Fruit fly (Drosophila melanogaster): ENCODE data around the gene CG8003.

The CG8003 gene

dm6 chr3L:10656451-10657198 lies 4.7 kb upstream of the CG8003 start (continued):
- TF ChIP-seq Hmr (GFP tag; optimal IDR thresholded peaks at IDR 0.05): peak; percentile 79
- TF ChIP-seq tio (GFP tag; optimal IDR thresholded peaks at IDR 0.05): peak; percentile 55
- TF ChIP-seq CG11247 (GFP tag; IDR thresholded peaks at IDR 0.05): no peak
- TF ChIP-seq unc-4 (GFP tag; IDR thresholded peaks at IDR 0.05; ENCODE audit: partially characterized antibody): no peak
- peak; percentile 60 for TF ChIP-seq CG2116 (GFP tag; optimal IDR thresholded peaks at IDR 0.05)
- TF ChIP-seq nerfin-2 (GFP tag; IDR thresholded peaks at IDR 0.05; ENCODE audit: partially characterized antibody): no peak
- no peak for TF ChIP-seq wdn (GFP tag; IDR thresholded peaks at IDR 0.05)
- TF ChIP-seq CrebB (tag; optimal IDR thresholded peaks at IDR 0.05): peak; percentile 85
- TF ChIP-seq Rfx (GFP tag; IDR thresholded peaks at IDR 0.05): peak; percentile 19; the same call in 1 of the 2 replicates
- no peak for TF ChIP-seq sna (GFP tag; IDR thresholded peaks at IDR 0.05; ENCODE audit: partially characterized antibody)
- peak; percentile 26 for TF ChIP-seq CG7786 (GFP tag; optimal IDR thresholded peaks at IDR 0.05)
- TF ChIP-seq CG6272 (GFP tag; IDR thresholded peaks at IDR 0.05): no peak
- peak; percentile 22 for TF ChIP-seq exex (tag; optimal IDR thresholded peaks at IDR 0.05)
- peak; percentile 67 for TF ChIP-seq CG1529 (GFP tag; optimal IDR thresholded peaks at IDR 0.05)
- peak; percentile 21 for TF ChIP-seq YL-1 (GFP tag; optimal IDR thresholded peaks at IDR 0.05)
- peak; percentile 21 for TF ChIP-seq chn (GFP tag; optimal IDR thresholded peaks at IDR 0.05)
- TF ChIP-seq CG6791 (GFP tag; IDR thresholded peaks at IDR 0.05; ENCODE audit: partially characterized antibody): no peak
- TF ChIP-seq tx (GFP tag; optimal IDR thresholded peaks at IDR 0.05): peak; percentile 23
- no peak for TF ChIP-seq gt (GFP tag; IDR thresholded peaks at IDR 0.05)
- TF ChIP-seq CG15011 (GFP tag; optimal IDR thresholded peaks at IDR 0.05): peak; percentile 75
- no peak for TF ChIP-seq Taf1 (GFP tag; IDR thresholded peaks at IDR 0.05)
- peak; percentile 11 for TF ChIP-seq repo (GFP tag; optimal IDR thresholded peaks at IDR 0.05)
- TF ChIP-seq Bdp1 (GFP tag; optimal IDR thresholded peaks at IDR 0.05): peak; percentile 51
- TF ChIP-seq Dip2 (GFP tag; IDR thresholded peaks at IDR 0.05): no peak
- TF ChIP-seq kni (GFP tag; optimal IDR thresholded peaks at IDR 0.05): no peak
- TF ChIP-seq vnd (GFP tag; IDR thresholded peaks at IDR 0.05; ENCODE audit: partially characterized antibody): no peak
- TF ChIP-seq dmrt99B (tag; optimal IDR thresholded peaks at IDR 0.05): peak; percentile 63
- no peak for TF ChIP-seq tll (GFP tag; optimal IDR thresholded peaks at IDR 0.05)
- TF ChIP-seq CG4424 (GFP tag; optimal IDR thresholded peaks at IDR 0.05): peak; percentile 60
- peak; percentile 23 for TF ChIP-seq tap (tag; optimal IDR thresholded peaks at IDR 0.05)
- TF ChIP-seq Doc3 (GFP tag; IDR thresholded peaks at IDR 0.05; ENCODE audit: partially characterized antibody): no peak
- no peak for TF ChIP-seq knrl (GFP tag; IDR thresholded peaks at IDR 0.05; ENCODE audit: partially characterized antibody)
- TF ChIP-seq NK7.1 (GFP tag; optimal IDR thresholded peaks at IDR 0.05): peak; percentile 70
- TF ChIP-seq tna (GFP tag; IDR thresholded peaks at IDR 0.05; ENCODE audit: partially characterized antibody): no peak
- TF ChIP-seq CG7839 (tag; optimal IDR thresholded peaks at IDR 0.05): peak; percentile 11
- TF ChIP-seq fru (optimal IDR thresholded peaks at IDR 0.05): no peak
- TF ChIP-seq Poxn (GFP tag; IDR thresholded peaks at IDR 0.05): no peak
- peak; percentile 40 for TF ChIP-seq CG7271 (tag; optimal IDR thresholded peaks at IDR 0.05)
- peak; percentile 35 for TF ChIP-seq D19B (GFP tag; optimal IDR thresholded peaks at IDR 0.05)
- peak; percentile 70 for TF ChIP-seq Mes4 (GFP tag; optimal IDR thresholded peaks at IDR 0.05)
- peak; percentile 44 for TF ChIP-seq Oli (tag; optimal IDR thresholded peaks at IDR 0.05)
- TF ChIP-seq B-H1 (GFP tag; IDR thresholded peaks at IDR 0.05): peak; percentile 37; the same call in 1 of the 3 replicates
- TF ChIP-seq eve (GFP tag; optimal IDR thresholded peaks at IDR 0.05): no peak
- peak; percentile 42 for TF ChIP-seq dmrt11E (tag; optimal IDR thresholded peaks at IDR 0.05)
- TF ChIP-seq CG32772 (GFP tag; IDR thresholded peaks at IDR 0.05): no peak
- TF ChIP-seq br (optimal IDR thresholded peaks at IDR 0.05): no peak
- TF ChIP-seq HLH4C (GFP tag; IDR thresholded peaks at IDR 0.05; ENCODE audit: partially characterized antibody): no peak
- TF ChIP-seq pzg (GFP tag; optimal IDR thresholded peaks at IDR 0.05): no peak
- TF ChIP-seq CG10321 (GFP tag; IDR thresholded peaks at IDR 0.05): no peak

All from whole organism, embryonic.